Worm (Caenorhabditis elegans): ENCODE data around the gene gpa-8.

Gene gpa-8

DNA sequence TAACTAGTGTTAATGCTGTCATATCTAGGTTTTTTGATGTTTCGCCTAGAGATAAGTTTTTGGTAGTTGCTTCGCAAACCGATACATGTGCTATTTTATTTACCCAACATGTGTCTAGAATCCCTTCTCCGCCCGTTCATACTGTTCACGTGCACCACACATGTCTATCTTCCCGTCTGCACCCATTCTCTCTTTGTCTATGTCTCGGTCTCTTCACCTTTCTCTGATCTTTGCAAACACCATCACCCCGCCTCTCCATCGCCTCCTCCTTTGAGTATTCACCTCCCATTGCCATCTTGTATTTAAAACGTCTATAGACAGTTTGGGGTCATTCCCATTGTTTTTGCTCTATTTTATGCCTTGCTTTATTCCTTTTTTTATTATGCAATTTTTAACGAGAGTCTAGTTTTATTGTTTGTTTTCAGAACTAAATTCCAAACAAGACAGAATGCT lies 3.0 kb downstream of the gpa-8 start, which contains the start of gene F56H9.2:
Gene F56H9.2 (plus strand): TSS at position 426 of the 453 bp plus-strand sequence.
- TF ChIP-seq unc-62 (GFP tag; optimal IDR thresholded peaks at IDR 0.05), result peak; percentile 25
- no peak for TF ChIP-seq nhr-76 (tag; optimal IDR thresholded peaks at IDR 0.05)
- peak; percentile 61 for TF ChIP-seq elt-3 (tag; optimal IDR thresholded peaks at IDR 0.05)
- no peak for TF ChIP-seq zip-8 (tag; optimal IDR thresholded peaks at IDR 0.05)
- TF ChIP-seq hlh-1 (tag; optimal IDR thresholded peaks at IDR 0.05), result no peak
- no peak for TF ChIP-seq snpc-4 (tag; optimal IDR thresholded peaks at IDR 0.05)
- TF ChIP-seq mab-5 (tag; optimal IDR thresholded peaks at IDR 0.05), result no peak
- TF ChIP-seq elt-1 (tag; optimal IDR thresholded peaks at IDR 0.05; ENCODE audit: borderline replicate concordance, insufficient read depth), result no peak
- no peak for TF ChIP-seq lin-32 (GFP tag; optimal IDR thresholded peaks at IDR 0.05)
- no peak for TF ChIP-seq ceh-43 (GFP tag; optimal IDR thresholded peaks at IDR 0.05)
- peak; percentile 18 for TF ChIP-seq lsy-2 (tag; optimal IDR thresholded peaks at IDR 0.05)
- TF ChIP-seq unc-120 (tag; optimal IDR thresholded peaks at IDR 0.05; ENCODE audit: poor library complexity, severe bottlenecking), result no peak
- no peak for TF ChIP-seq nhr-237 (tag; optimal IDR thresholded peaks at IDR 0.05)
- peak; percentile 71 for TF ChIP-seq pha-4 (tag; optimal IDR thresholded peaks at IDR 0.05)
- no peak for TF ChIP-seq ztf-11 (tag; optimal IDR thresholded peaks at IDR 0.05)
- TF ChIP-seq ces-1 (GFP tag; optimal IDR thresholded peaks at IDR 0.05), result no peak
- no peak for TF ChIP-seq bed-3 (GFP tag; optimal IDR thresholded peaks at IDR 0.05)
- TF ChIP-seq ceh-39 (tag; optimal IDR thresholded peaks at IDR 0.05), result peak; percentile 17
- no peak for TF ChIP-seq nhr-12 (tag; optimal IDR thresholded peaks at IDR 0.05)
- no peak for TF ChIP-seq flh-1 (GFP tag; optimal IDR thresholded peaks at IDR 0.05)
- TF ChIP-seq nhr-28 (tag; optimal IDR thresholded peaks at IDR 0.05), result no peak
- TF ChIP-seq sptf-1 (tag; optimal IDR thresholded peaks at IDR 0.05), result no peak
- peak; percentile 55 for TF ChIP-seq nhr-2 (tag; optimal IDR thresholded peaks at IDR 0.05)
- TF ChIP-seq blmp-1 (tag; optimal IDR thresholded peaks at IDR 0.05), result no peak
- TF ChIP-seq mls-2 (tag; optimal IDR thresholded peaks at IDR 0.05), result no peak
- TF ChIP-seq M03D4.4 (tag; optimal IDR thresholded peaks at IDR 0.05), result no peak
- TF ChIP-seq sem-2 (GFP tag; optimal IDR thresholded peaks at IDR 0.05), result no peak
- peak; percentile 4 for TF ChIP-seq mep-1 (tag; optimal IDR thresholded peaks at IDR 0.05)

- TF ChIP-seq unc-120 (tag; optimal IDR thresholded peaks at IDR 0.05; ENCODE audit: poor library complexity, severe bottlenecking), result no peak
Observed at ce11 chrV:12636248-12636647, 4.0 kb downstream of the gpa-8 start.

DNA sequence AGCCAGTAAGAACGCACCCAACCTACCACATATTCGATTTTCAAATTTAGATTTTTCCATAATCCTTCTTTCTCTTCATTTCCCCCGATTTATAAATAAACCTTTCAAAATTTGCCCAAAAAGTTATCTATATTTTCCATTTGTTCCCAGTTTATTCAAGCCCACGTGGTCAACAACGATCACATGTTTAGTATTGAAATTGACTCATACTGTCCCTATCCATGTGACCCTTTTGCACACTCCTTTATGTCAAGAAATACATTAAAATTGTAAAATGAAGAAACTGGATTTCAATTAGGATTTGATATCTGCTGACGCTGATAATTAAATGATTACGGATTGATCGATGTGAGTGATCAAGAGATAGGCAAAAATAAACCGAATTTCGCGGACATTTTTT lies 5.1 kb downstream of the gpa-8 start:
- TF ChIP-seq ceh-43 (GFP tag; optimal IDR thresholded peaks at IDR 0.05) (no peak), unc-120 (tag; optimal IDR thresholded peaks at IDR 0.05; ENCODE audit: poor library complexity, severe bottlenecking) (no peak), lin-13 (tag; optimal IDR thresholded peaks at IDR 0.05) (no peak), elt-3 (tag; optimal IDR thresholded peaks at IDR 0.05) (no peak), drap-1 (GFP tag; optimal IDR thresholded peaks at IDR 0.05) (no peak), nhr-2 (tag; optimal IDR thresholded peaks at IDR 0.05) (no peak), nhr-12 (tag; optimal IDR thresholded peaks at IDR 0.05) (no peak), mls-2 (tag; optimal IDR thresholded peaks at IDR 0.05) (no peak), unc-39 (tag; optimal IDR thresholded peaks at IDR 0.05) (no peak), zip-8 (tag; optimal IDR thresholded peaks at IDR 0.05) (no peak), lsy-2 (tag; optimal IDR thresholded peaks at IDR 0.05) (no peak), mab-5 (tag; optimal IDR thresholded peaks at IDR 0.05) (no peak)

- no peak for TF ChIP-seq ceh-83 (GFP tag; optimal IDR thresholded peaks at IDR 0.05)
- no peak for TF ChIP-seq ceh-39 (tag; optimal IDR thresholded peaks at IDR 0.05)
- TF ChIP-seq unc-120 (tag; optimal IDR thresholded peaks at IDR 0.05; ENCODE audit: poor library complexity, severe bottlenecking), result no peak
- no peak for TF ChIP-seq mls-2 (tag; optimal IDR thresholded peaks at IDR 0.05)
- no peak for TF ChIP-seq ztf-11 (tag; optimal IDR thresholded peaks at IDR 0.05)
- TF ChIP-seq nhr-237 (tag; optimal IDR thresholded peaks at IDR 0.05), result no peak
- TF ChIP-seq elt-3 (tag; optimal IDR thresholded peaks at IDR 0.05), result no peak
- no peak for TF ChIP-seq tbx-8 (GFP tag; optimal IDR thresholded peaks at IDR 0.05)
- no peak for TF ChIP-seq lin-32 (GFP tag; optimal IDR thresholded peaks at IDR 0.05)
- no peak for TF ChIP-seq pha-4 (tag; optimal IDR thresholded peaks at IDR 0.05)
- TF ChIP-seq hlh-1 (tag; optimal IDR thresholded peaks at IDR 0.05), result no peak
- TF ChIP-seq mab-5 (tag; optimal IDR thresholded peaks at IDR 0.05), result no peak
Observed at ce11 chrV:12634746-12635145, 5.5 kb downstream of the gpa-8 start.
